Worm (Caenorhabditis elegans) whole organism, mixed stage, embryonic: ENCODE data around the gene F01G4.4.

Experiments
- M03D4.4 ChIP-seq: sonication (generic microtip); optimal IDR thresholded peaks from 2 replicates; lab custom pipeline; 2017; ENCODE audit warnings: mild to moderate bottlenecking, missing genetic modification characterization, missing compliant biosample characterization
- bed-3 ChIP-seq: fragments of 200-800 bp; sonication (Bioruptor generic); optimal IDR thresholded peaks from 3 replicates; lab custom pipeline; 2018; ENCODE audit warnings: mild to moderate bottlenecking, missing genetic modification characterization, moderate library complexity, missing compliant biosample characterization
- ceh-39 ChIP-seq: fragments of 150-350 bp; optimal IDR thresholded peaks from 2 replicates; lab custom pipeline; 2014; ENCODE audit warnings: missing biosample characterization, missing genetic modification characterization
- ceh-43 ChIP-seq: fragments of 200-800 bp; sonication (Bioruptor generic); optimal IDR thresholded peaks from 2 replicates; lab custom pipeline; 2018; ENCODE audit warnings: mild to moderate bottlenecking, missing genetic modification characterization, moderate library complexity, missing compliant biosample characterization
- ceh-83 ChIP-seq: fragments of 200-800 bp; sonication (Bioruptor generic); optimal IDR thresholded peaks from 2 replicates; lab custom pipeline; 2018; ENCODE audit warnings: mild to moderate bottlenecking, missing genetic modification characterization, missing compliant biosample characterization
- ces-1 ChIP-seq: fragments of 150-350 bp; optimal IDR thresholded peaks from 2 replicates; lab custom pipeline; 2014; ENCODE audit warnings: missing biosample characterization, missing genetic modification reagents, missing genetic modification characterization
- cnd-1 ChIP-seq: fragments of 200-800 bp; sonication (Bioruptor generic); optimal IDR thresholded peaks from 2 replicates; lab custom pipeline; 2018; ENCODE audit warnings: mild to moderate bottlenecking, missing genetic modification characterization, missing compliant biosample characterization
- drap-1 ChIP-seq: fragments of 200-800 bp; sonication (Bioruptor generic); optimal IDR thresholded peaks from 3 replicates; lab custom pipeline; 2018; ENCODE audit warnings: mild to moderate bottlenecking, missing genetic modification characterization, missing compliant biosample characterization
- flh-1 ChIP-seq: fragments of 200-800 bp; sonication (Bioruptor generic); optimal IDR thresholded peaks from 2 replicates; lab custom pipeline; 2018; ENCODE audit warnings: mild to moderate bottlenecking, missing genetic modification characterization, moderate library complexity, missing compliant biosample characterization
- ham-2 ChIP-seq: fragments of 200-800 bp; sonication (Bioruptor generic); optimal IDR thresholded peaks from 2 replicates; lab custom pipeline; 2018; ENCODE audit warnings: mild to moderate bottlenecking, missing genetic modification characterization, missing compliant biosample characterization
- hlh-1 ChIP-seq: fragments of 150-350 bp; optimal IDR thresholded peaks from 2 replicates; lab custom pipeline; 2014; ENCODE audit warnings: missing biosample characterization, missing genetic modification reagents, missing genetic modification characterization
- lin-13 ChIP-seq: fragments of 150-350 bp; optimal IDR thresholded peaks from 2 replicates; lab custom pipeline; 2014; ENCODE audit warnings: missing biosample characterization, missing genetic modification characterization
- lin-32 ChIP-seq: fragments of 200-800 bp; sonication (Bioruptor generic); optimal IDR thresholded peaks from 2 replicates; lab custom pipeline; 2018; ENCODE audit warnings: mild to moderate bottlenecking, missing genetic modification characterization, missing compliant biosample characterization
- lsy-2 ChIP-seq: fragments of 150-350 bp; optimal IDR thresholded peaks from 2 replicates; lab custom pipeline; 2014; ENCODE audit warnings: missing biosample characterization, missing genetic modification characterization
- mep-1 ChIP-seq: fragments of 150-350 bp; optimal IDR thresholded peaks from 2 replicates; lab custom pipeline; 2017; ENCODE audit warnings: missing biosample characterization, missing genetic modification reagents, missing genetic modification characterization, inconsistent platforms
- mls-2 ChIP-seq: sonication (generic microtip); optimal IDR thresholded peaks from 2 replicates; lab custom pipeline; 2016; ENCODE audit warnings: mild to moderate bottlenecking, missing genetic modification characterization, moderate library complexity, missing compliant biosample characterization
- nhr-12 ChIP-seq: fragments of 150-350 bp; optimal IDR thresholded peaks from 2 replicates; lab custom pipeline; 2014; ENCODE audit warnings: missing biosample characterization, missing genetic modification characterization
- nhr-237 ChIP-seq: fragments of 150-350 bp; optimal IDR thresholded peaks from 2 replicates; lab custom pipeline; 2014; ENCODE audit warnings: missing biosample characterization, missing genetic modification characterization
- nhr-28 ChIP-seq: fragments of 150-350 bp; optimal IDR thresholded peaks from 2 replicates; lab custom pipeline; 2014; ENCODE audit warnings: missing biosample characterization, missing genetic modification characterization
- nhr-76 ChIP-seq: sonication (generic microtip); optimal IDR thresholded peaks from 2 replicates; lab custom pipeline; 2017; ENCODE audit warnings: missing biosample characterization, missing genetic modification characterization
- pha-4 ChIP-seq: fragments of 150-350 bp; optimal IDR thresholded peaks from 2 replicates; lab custom pipeline; 2018; ENCODE audit warnings: missing biosample characterization, missing genetic modification reagents, missing genetic modification characterization
- sem-2 ChIP-seq: fragments of 200-800 bp; sonication (Bioruptor generic); optimal IDR thresholded peaks from 2 replicates; lab custom pipeline; 2018; ENCODE audit warnings: mild to moderate bottlenecking, missing genetic modification characterization, missing compliant biosample characterization
- snpc-4 ChIP-seq: fragments of 150-350 bp; optimal IDR thresholded peaks from 2 replicates; lab custom pipeline; 2014; ENCODE audit warnings: missing biosample characterization, missing genetic modification characterization
- tbx-8 ChIP-seq: fragments of 200-800 bp; sonication (Bioruptor generic); optimal IDR thresholded peaks from 2 replicates; lab custom pipeline; 2018; ENCODE audit warnings: mild to moderate bottlenecking, missing genetic modification characterization, moderate library complexity, missing compliant biosample characterization
- unc-120 ChIP-seq: sonication (generic microtip); optimal IDR thresholded peaks from 2 replicates; lab custom pipeline; 2017; ENCODE audit warnings: missing genetic modification characterization, missing compliant biosample characterization; ENCODE audit not compliant: poor library complexity, severe bottlenecking
- unc-62 ChIP-seq: fragments of 150-350 bp; optimal IDR thresholded peaks from 2 replicates; lab custom pipeline; 2014; ENCODE audit warnings: missing biosample characterization, missing genetic modification reagents, missing genetic modification characterization
- zip-8 ChIP-seq: fragments of 150-350 bp; optimal IDR thresholded peaks from 2 replicates; lab custom pipeline; 2014; ENCODE audit warnings: missing biosample characterization, missing genetic modification characterization
- ztf-11 ChIP-seq: fragments of 150-350 bp; optimal IDR thresholded peaks from 2 replicates; lab custom pipeline; 2014; ENCODE audit warnings: missing biosample characterization, missing genetic modification characterization

The F01G4.4 gene

DNA sequence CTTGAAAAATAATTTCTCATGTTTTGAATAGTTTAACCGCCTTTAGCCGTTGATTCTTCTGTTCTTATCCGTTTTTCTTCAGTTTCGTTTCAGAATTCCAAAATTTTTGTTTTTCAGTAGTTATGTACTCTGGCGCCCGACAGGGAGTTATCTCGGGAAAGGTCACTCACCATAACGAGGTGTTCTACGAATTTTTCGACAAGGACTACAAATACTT is at the start of gene F01G4.4:
Gene F01G4.4 (plus strand): TSS at position 118 of the 217 bp plus-strand sequence.
- TF ChIP-seq drap-1 (GFP tag; lab: Kevin White, UChicago) (no peak), ham-2 (GFP tag; lab: Kevin White, UChicago) (no peak)

- TF ChIP-seq nhr-76 (tag; lab: Kevin White, UChicago) (no peak), ceh-83 (GFP tag; lab: Kevin White, UChicago) (no peak), nhr-28 (tag; lab: Kevin White, UChicago) (no peak), snpc-4 (tag; lab: Kevin White, UChicago) (no peak), tbx-8 (no peak), hlh-1 (no peak), unc-62 (GFP tag; lab: Kevin White, UChicago) (no peak), sem-2 (GFP tag; lab: Kevin White, UChicago) (no peak), drap-1 (GFP tag; lab: Kevin White, UChicago) (no peak), ceh-43 (no peak), nhr-12 (tag; lab: Kevin White, UChicago) (no peak), mep-1 (tag; lab: Kevin White, UChicago) (no peak), unc-120 (no peak), mls-2 (tag; lab: Kevin White, UChicago) (no peak), ham-2 (GFP tag; lab: Kevin White, UChicago) (no peak)
- TF ChIP-seq, all 35 proteins: peak for 0
These were observed 49.1 kb upstream of the F01G4.4 start for ce11 chrIV:11094052-11094451.

ce11 chrIV:11094974-11095373 is 48.2 kb upstream of the F01G4.4 start, which contains the start of gene M7.8:
M7.8 (minus strand) TSS chrIV:11095085.
- TF ChIP-seq ces-1 (GFP tag; lab: Kevin White, UChicago) (peak; percentile 53), unc-62 (GFP tag; lab: Kevin White, UChicago) (peak; percentile 32), unc-120 (no peak)
- TF ChIP-seq, all 35 proteins: peak for 2

DNA sequence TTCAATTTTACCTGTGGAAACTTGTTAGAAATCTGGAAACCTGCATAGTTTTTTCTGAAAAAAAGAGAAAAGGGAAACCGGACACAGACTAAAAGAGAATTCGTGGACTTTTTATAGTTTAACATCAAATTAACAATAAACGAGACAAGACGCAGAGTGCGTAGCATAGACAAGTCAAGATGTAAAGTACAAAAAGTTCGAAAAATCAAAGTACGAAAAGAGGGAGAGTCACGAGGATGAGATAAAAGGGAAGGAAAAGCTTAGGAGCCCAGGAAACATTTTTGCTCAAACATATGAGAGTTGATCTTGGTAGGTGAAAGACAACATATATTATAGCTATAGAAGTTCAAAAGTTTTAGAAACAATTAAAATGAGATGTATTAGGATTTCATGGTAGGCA is 45.4 kb upstream of the F01G4.4 start, which contains the start of gene M7.12:
Gene M7.12 (minus strand): TSS at position 188 of the 400 bp plus-strand sequence.
- TF ChIP-seq tbx-8 (no peak), bed-3 (GFP tag; lab: Kevin White, UChicago) (no peak), cnd-1 (tag; lab: Kevin White, UChicago) (no peak), flh-1 (GFP tag; lab: Kevin White, UChicago) (no peak), ztf-11 (tag; lab: Kevin White, UChicago) (no peak), drap-1 (GFP tag; lab: Kevin White, UChicago) (no peak), zip-8 (tag; lab: Kevin White, UChicago) (no peak), lin-32 (GFP tag; lab: Kevin White, UChicago) (no peak), lsy-2 (no peak), nhr-12 (tag; lab: Kevin White, UChicago) (no peak), M03D4.4 (no peak), ceh-39 (tag; lab: Kevin White, UChicago) (no peak), nhr-237 (tag; lab: Kevin White, UChicago) (no peak), lin-13 (no peak)

DNA sequence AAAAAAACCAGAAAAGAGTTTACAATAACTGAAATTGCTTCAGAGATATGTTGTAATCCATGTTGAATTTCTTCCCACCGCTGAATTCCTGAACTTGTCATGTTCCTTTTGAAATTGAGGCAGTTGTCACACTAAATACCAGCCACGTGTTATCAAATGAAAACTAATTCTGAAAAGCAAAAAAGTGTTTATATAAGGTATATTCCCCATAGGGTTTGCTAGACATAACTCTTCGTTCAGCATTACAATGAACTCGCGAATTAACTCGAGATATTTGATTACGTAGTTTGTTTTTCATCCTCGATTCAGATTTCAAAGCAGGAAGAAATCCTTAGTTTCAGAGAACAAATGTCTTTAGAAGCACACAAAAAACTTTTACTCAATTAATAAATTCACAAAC is 42.9 kb upstream of the F01G4.4 start, which contains the start of gene str-3:
Gene str-3 (minus strand): TSS at position 101 of the 400 bp plus-strand sequence.
- TF ChIP-seq zip-8 (tag; lab: Kevin White, UChicago), result no peak
- no peak for TF ChIP-seq lin-32 (GFP tag; lab: Kevin White, UChicago)
- no peak for TF ChIP-seq lsy-2
- TF ChIP-seq flh-1 (GFP tag; lab: Kevin White, UChicago), result no peak
- TF ChIP-seq pha-4, result no peak
- TF ChIP-seq snpc-4 (tag; lab: Kevin White, UChicago), result no peak
- no peak for TF ChIP-seq bed-3 (GFP tag; lab: Kevin White, UChicago)

DNA sequence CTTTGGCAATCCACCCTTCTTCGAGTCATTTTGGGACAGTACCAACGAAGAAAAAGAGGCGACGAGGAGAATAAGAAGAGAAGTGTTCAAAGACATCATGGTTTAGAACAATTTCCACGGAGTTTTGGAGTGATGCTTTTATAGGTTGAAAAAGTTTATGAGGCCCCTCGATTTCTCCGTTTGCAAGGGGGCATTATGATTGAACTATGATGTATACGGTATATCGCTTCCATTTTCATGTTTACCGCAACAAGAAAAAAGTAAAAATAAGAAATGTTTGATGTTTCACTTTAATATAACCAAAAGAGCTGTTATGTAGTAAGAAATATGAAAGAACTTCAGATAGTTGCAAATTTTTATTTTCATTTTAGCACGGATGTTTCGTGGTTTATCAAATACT is 41.8 kb upstream of the F01G4.4 start, which contains the start of gene srlf-18:
Gene srlf-18 (minus strand): TSS at position 101 of the 400 bp plus-strand sequence.
- no peak for TF ChIP-seq nhr-12 (tag; lab: Kevin White, UChicago)
- no peak for TF ChIP-seq ces-1 (GFP tag; lab: Kevin White, UChicago)
- no peak for TF ChIP-seq pha-4
- TF ChIP-seq nhr-237 (tag; lab: Kevin White, UChicago), result no peak
- TF ChIP-seq ceh-43, result no peak
- TF ChIP-seq bed-3 (GFP tag; lab: Kevin White, UChicago), result no peak
- no peak for TF ChIP-seq flh-1 (GFP tag; lab: Kevin White, UChicago)
- TF ChIP-seq unc-120, result no peak
- no peak for TF ChIP-seq lin-32 (GFP tag; lab: Kevin White, UChicago)
- no peak for TF ChIP-seq mls-2 (tag; lab: Kevin White, UChicago)
